Fruit fly (Drosophila melanogaster) whole organism, embryonic: ENCODE results near the gene Oatp30B.

Experiments
- Atf-2 ChIP-seq: fragments of 200-800 bp; sonication (Bioruptor generic); optimal IDR thresholded peaks from 2 replicates; lab custom pipeline; 2016; ENCODE audit warnings: missing biosample characterization, missing genetic modification characterization
- CG10274 ChIP-seq: fragments of 200-800 bp; sonication (Bioruptor generic); optimal IDR thresholded peaks from 3 replicates; lab custom pipeline; 2017; ENCODE audit warnings: missing biosample characterization, mild to moderate bottlenecking, missing genetic modification characterization
- CG10543 ChIP-seq: fragments of 200-800 bp; sonication (Bioruptor generic); optimal IDR thresholded peaks from 3 replicates; lab custom pipeline; 2017; ENCODE audit warnings: missing biosample characterization, mild to moderate bottlenecking, missing genetic modification characterization, moderate library complexity
- CG11723 ChIP-seq: fragments of 200-800 bp; sonication (Bioruptor generic); optimal IDR thresholded peaks from 2 replicates; lab custom pipeline; 2017; ENCODE audit warnings: missing biosample characterization, mild to moderate bottlenecking, missing genetic modification characterization
- CG14860 ChIP-seq: fragments of 200-800 bp; sonication (Bioruptor generic); IDR thresholded peaks from 3 replicates; pipeline ENCODE4 v1.3.6; 2022; ENCODE audit warnings: missing biosample characterization, missing genetic modification characterization; ENCODE audit not compliant: partially characterized antibody
- CG15011 ChIP-seq: fragments of 200-800 bp; sonication (Bioruptor generic); optimal IDR thresholded peaks from 3 replicates; lab custom pipeline; 2018; ENCODE audit warnings: missing biosample characterization, mild to moderate bottlenecking, missing genetic modification characterization
- CG15514 ChIP-seq: fragments of 200-800 bp; sonication (Bioruptor generic); optimal IDR thresholded peaks from 3 replicates; lab custom pipeline; 2017; ENCODE audit warnings: missing biosample characterization, missing genetic modification characterization, mild to moderate bottlenecking, moderate library complexity, missing genetic modification reagents
- CG1602 ChIP-seq: fragments of 200-800 bp; sonication (Bioruptor generic); optimal IDR thresholded peaks from 3 replicates; lab custom pipeline; 2016; ENCODE audit warnings: missing biosample characterization, missing genetic modification characterization
- CG17359 ChIP-seq: fragments of 200-800 bp; sonication (Bioruptor generic); optimal IDR thresholded peaks from 3 replicates; lab custom pipeline; 2018; ENCODE audit warnings: missing biosample characterization, mild to moderate bottlenecking, missing genetic modification characterization, moderate library complexity
- CG2129 ChIP-seq: fragments of 200-800 bp; sonication (Bioruptor generic); IDR thresholded peaks from 2 replicates; pipeline ENCODE4 v1.3.6; 2022; ENCODE audit warnings: missing biosample characterization, missing genetic modification characterization; ENCODE audit not compliant: partially characterized antibody
- CG31365 ChIP-seq: fragments of 200-800 bp; sonication (Bioruptor generic); optimal IDR thresholded peaks from 2 replicates; lab custom pipeline; 2018; ENCODE audit warnings: missing biosample characterization, mild to moderate bottlenecking, missing genetic modification characterization
- CG34376 ChIP-seq: fragments of 200-800 bp; sonication (Bioruptor generic); optimal IDR thresholded peaks from 2 replicates; lab custom pipeline; 2018; ENCODE audit warnings: missing biosample characterization, mild to moderate bottlenecking, missing genetic modification characterization
- CG3838 ChIP-seq: fragments of 200-800 bp; sonication (Bioruptor generic); optimal IDR thresholded peaks from 3 replicates; lab custom pipeline; 2016; ENCODE audit warnings: missing biosample characterization, missing genetic modification characterization
- CG8359 ChIP-seq: fragments of 200-800 bp; sonication (Bioruptor generic); optimal IDR thresholded peaks from 2 replicates; lab custom pipeline; 2017; ENCODE audit warnings: missing biosample characterization, mild to moderate bottlenecking, missing genetic modification characterization, borderline replicate concordance
- CG8388 ChIP-seq: fragments of 200-800 bp; sonication (Bioruptor generic); optimal IDR thresholded peaks from 2 replicates; lab custom pipeline; 2019; ENCODE audit warnings: missing biosample characterization, mild to moderate bottlenecking, missing genetic modification characterization, moderate library complexity
- D19B ChIP-seq: fragments of 200-800 bp; sonication (Bioruptor generic); optimal IDR thresholded peaks from 2 replicates; lab custom pipeline; 2017; ENCODE audit warnings: missing biosample characterization, mild to moderate bottlenecking, missing genetic modification characterization
- Dbx ChIP-seq: fragments of 200-800 bp; sonication (Bioruptor generic); IDR thresholded peaks from 3 replicates; pipeline ENCODE4 v1.3.6; 2022; ENCODE audit warnings: missing biosample characterization, missing genetic modification characterization
- Deaf1 ChIP-seq: fragments of 200-800 bp; optimal IDR thresholded peaks from 3 replicates; lab custom pipeline; 2019; ENCODE audit warnings: missing biosample characterization, mild to moderate bottlenecking, missing genetic modification characterization, moderate library complexity
- Eip74EF ChIP-seq, 2 experiments: fragments of 200-800 bp in 1 of 2; fragments of >200 bp in 1 of 2; sonication (Bioruptor generic) in 1 of 2; optimal IDR thresholded peaks; 2 replicates each; lab custom pipeline; 2017 to 2019; ENCODE audit warnings: missing biosample characterization in 2 of 2, missing genetic modification characterization in 2 of 2, mild to moderate bottlenecking in 1 of 2, moderate library complexity in 1 of 2
- Fer1 ChIP-seq: fragments of 200-800 bp; sonication (Bioruptor generic); optimal IDR thresholded peaks from 2 replicates; lab custom pipeline; 2017; ENCODE audit warnings: missing biosample characterization, mild to moderate bottlenecking, missing genetic modification characterization
- Jarid2 ChIP-seq: fragments of 200-800 bp; sonication (Bioruptor generic); optimal IDR thresholded peaks from 3 replicates; lab custom pipeline; 2017; ENCODE audit warnings: mild to moderate bottlenecking, missing biosample characterization, missing genetic modification reagents, missing genetic modification characterization
- Mad ChIP-seq: fragments of 200-800 bp; sonication (Bioruptor generic); optimal IDR thresholded peaks from 2 replicates; lab custom pipeline; 2016; ENCODE audit warnings: missing biosample characterization, missing genetic modification characterization
- Optix ChIP-seq: fragments of 200-800 bp; sonication (Bioruptor generic); IDR thresholded peaks from 3 replicates; pipeline ENCODE4 v1.3.6; 2022; ENCODE audit warnings: missing biosample characterization, missing genetic modification characterization
- PHDP ChIP-seq: fragments of 200-800 bp; sonication (Bioruptor generic); optimal IDR thresholded peaks from 3 replicates; lab custom pipeline; 2018; ENCODE audit warnings: missing biosample characterization, mild to moderate bottlenecking, missing genetic modification characterization, moderate library complexity
- Trl ChIP-seq, 3 experiments: fragments of >200 bp in 2 of 3; fragments of 200-800 bp in 1 of 3; sonication (Bioruptor generic) in 1 of 3; optimal IDR thresholded peaks; 2 replicates in 1 of 3; 3 replicates in 2 of 3; lab custom pipeline; 2016 to 2017; ENCODE audit warnings: missing biosample characterization in 1 of 3, missing genetic modification characterization in 1 of 3
- Vsx1 ChIP-seq: fragments of 200-800 bp; sonication (Bioruptor generic); optimal IDR thresholded peaks from 2 replicates; lab custom pipeline; 2017; ENCODE audit warnings: missing biosample characterization, mild to moderate bottlenecking, missing genetic modification characterization, missing genetic modification reagents
- Xrp1 ChIP-seq: fragments of 200-800 bp; sonication (Bioruptor generic); IDR thresholded peaks from 2 replicates; pipeline ENCODE4 v1.3.6; 2022; ENCODE audit warnings: missing biosample characterization, missing genetic modification characterization
- al ChIP-seq: fragments of 200-800 bp; sonication (Bioruptor generic); IDR thresholded peaks from 2 replicates; pipeline ENCODE4 v1.3.6; 2022; ENCODE audit warnings: missing biosample characterization, missing genetic modification characterization
- btn ChIP-seq: fragments of 200-800 bp; sonication (Bioruptor generic); optimal IDR thresholded peaks from 2 replicates; lab custom pipeline; 2016; ENCODE audit warnings: missing biosample characterization, missing genetic modification characterization
- danr ChIP-seq: fragments of 200-800 bp; sonication (Bioruptor generic); IDR thresholded peaks from 2 replicates; pipeline ENCODE4 v1.3.6; 2022; ENCODE audit warnings: missing biosample characterization, missing genetic modification characterization
- en ChIP-seq: fragments of 200-800 bp; sonication (Bioruptor generic); optimal IDR thresholded peaks from 2 replicates; lab custom pipeline; 2016; ENCODE audit warnings: missing biosample characterization, missing genetic modification characterization
- eve ChIP-seq, 2 experiments: fragments of >200 bp; optimal IDR thresholded peaks; 2 replicates each; lab custom pipeline; 2017; ENCODE audit warnings: missing biosample characterization in 2 of 2, missing genetic modification characterization in 2 of 2
- gsb ChIP-seq: fragments of 200-800 bp; sonication (Bioruptor generic); IDR thresholded peaks from 2 replicates; pipeline ENCODE4 v1.3.6; 2022; ENCODE audit warnings: missing biosample characterization, missing genetic modification characterization
- her ChIP-seq: fragments of 200-800 bp; sonication (Bioruptor generic); optimal IDR thresholded peaks from 2 replicates; lab custom pipeline; 2016; ENCODE audit warnings: missing biosample characterization, missing genetic modification characterization
- kay ChIP-seq: fragments of 200-800 bp; sonication (Bioruptor generic); optimal IDR thresholded peaks from 2 replicates; lab custom pipeline; 2016; ENCODE audit warnings: missing biosample characterization, missing genetic modification characterization
- kni ChIP-seq: fragments of 200-800 bp; sonication (Bioruptor generic); optimal IDR thresholded peaks from 3 replicates; lab custom pipeline; 2017; ENCODE audit warnings: mild to moderate bottlenecking, missing biosample characterization, missing genetic modification reagents, missing genetic modification characterization
- knrl ChIP-seq: fragments of 200-800 bp; sonication (Bioruptor generic); IDR thresholded peaks from 3 replicates; pipeline ENCODE4 v1.3.6; 2022; ENCODE audit warnings: missing biosample characterization, missing genetic modification characterization; ENCODE audit not compliant: partially characterized antibody
- mam ChIP-seq: fragments of 200-800 bp; sonication (Bioruptor generic); optimal IDR thresholded peaks from 3 replicates; lab custom pipeline; 2016; ENCODE audit warnings: missing biosample characterization, missing genetic modification characterization
- odd ChIP-seq: fragments of 200-800 bp; sonication (Bioruptor generic); optimal IDR thresholded peaks from 2 replicates; lab custom pipeline; 2017; ENCODE audit warnings: missing biosample characterization, mild to moderate bottlenecking, missing genetic modification characterization
- prd ChIP-seq, 3 experiments: fragments of >200 bp in 2 of 3; fragments of 200-800 bp in 1 of 3; sonication (Bioruptor generic) in 1 of 3; optimal IDR thresholded peaks in 2 of 3; IDR thresholded peaks in 1 of 3; 2 replicates in 2 of 3; 3 replicates in 1 of 3; pipeline versions ENCODE4 v1.3.6 to Lab custom; 2017 to 2022; ENCODE audit warnings: missing biosample characterization in 1 of 3, missing genetic modification characterization in 1 of 3
- psq ChIP-seq: fragments of 200-800 bp; sonication (Bioruptor generic); optimal IDR thresholded peaks from 2 replicates; lab custom pipeline; 2017; ENCODE audit warnings: missing biosample characterization, missing genetic modification characterization
- salm ChIP-seq: fragments of 200-800 bp; sonication (Bioruptor generic); optimal IDR thresholded peaks from 2 replicates; lab custom pipeline; 2018; ENCODE audit warnings: missing biosample characterization, mild to moderate bottlenecking, missing genetic modification characterization
- sim ChIP-seq: fragments of 200-800 bp; sonication (Bioruptor generic); IDR thresholded peaks from 2 replicates; pipeline ENCODE4 v1.3.6; 2022; ENCODE audit warnings: missing biosample characterization, missing genetic modification characterization
- sqz ChIP-seq: fragments of 200-800 bp; sonication (Bioruptor generic); optimal IDR thresholded peaks from 3 replicates; lab custom pipeline; 2018; ENCODE audit warnings: missing biosample characterization, mild to moderate bottlenecking, missing genetic modification characterization
- tin ChIP-seq: fragments of 200-800 bp; sonication (Bioruptor generic); optimal IDR thresholded peaks from 3 replicates; lab custom pipeline; 2016; ENCODE audit warnings: missing biosample characterization, missing genetic modification characterization
- trh ChIP-seq: fragments of 200-800 bp; sonication (Bioruptor generic); optimal IDR thresholded peaks from 2 replicates; lab custom pipeline; 2016; ENCODE audit warnings: missing biosample characterization, missing genetic modification characterization
- tx ChIP-seq: fragments of 200-800 bp; sonication (Bioruptor generic); optimal IDR thresholded peaks from 2 replicates; lab custom pipeline; 2016; ENCODE audit warnings: missing biosample characterization, missing genetic modification characterization
- unpg ChIP-seq: fragments of 200-800 bp; sonication (Bioruptor generic); optimal IDR thresholded peaks from 3 replicates; lab custom pipeline; 2018; ENCODE audit warnings: missing biosample characterization, mild to moderate bottlenecking, missing genetic modification characterization, moderate library complexity
- z ChIP-seq: fragments of 200-800 bp; sonication (Bioruptor generic); IDR thresholded peaks from 3 replicates; pipeline ENCODE4 v1.3.6; 2022; ENCODE audit warnings: missing biosample characterization, missing genetic modification characterization

The Oatp30B gene

dm6 chr2L:9570673-9571193 is 49.7 kb downstream of the Oatp30B start (continued):
- no peak for TF ChIP-seq Vsx1 (GFP tag; lab: Kevin White, UChicago)
- TF ChIP-seq salm (tag; lab: Kevin White, UChicago) = peak; percentile 53
- TF ChIP-seq CG15011 (GFP tag; lab: Kevin White, UChicago) = peak; percentile 41
- peak; percentile 46 for TF ChIP-seq unpg (GFP tag; lab: Kevin White, UChicago)
- peak; percentile 55 for TF ChIP-seq PHDP (tag; lab: Kevin White, UChicago)
- TF ChIP-seq prd (optimal IDR thresholded peaks at IDR 0.05; lab: Kevin White, UChicago) = no peak
- 0 out of 3 replicates have a peak, but pooled peaks have one; percentile 6 for TF ChIP-seq prd (GFP tag; IDR thresholded peaks at IDR 0.05; lab: Robert Waterston, UW)
- no peak for TF ChIP-seq CG10274 (GFP tag; lab: Kevin White, UChicago)
- no peak for TF ChIP-seq al
- TF ChIP-seq Dbx (GFP tag; lab: Robert Waterston, UW) = 0 out of 3 replicates have a peak, but pooled peaks have one; percentile 15
- no peak for TF ChIP-seq psq (GFP tag; lab: Kevin White, UChicago)
- 0 out of 2 replicates have a peak, but pooled peaks have one; percentile 10 for TF ChIP-seq gsb (GFP tag; lab: Robert Waterston, UW)
- no peak for TF ChIP-seq kay (GFP tag; lab: Kevin White, UChicago)
- TF ChIP-seq Eip74EF (GFP tag; optimal IDR thresholded peaks at IDR 0.05; lab: Kevin White, UChicago) = peak in 1 of 2 experiments; percentile 57
- TF ChIP-seq tx (GFP tag; lab: Kevin White, UChicago) = no peak
- TF ChIP-seq CG2129 (GFP tag; lab: Robert Waterston, UW) = no peak
- TF ChIP-seq Mad (GFP tag; lab: Kevin White, UChicago) = peak; percentile 12
- TF ChIP-seq Xrp1 = 0 out of 2 replicates have a peak, but pooled peaks have one; percentile 41
- no peak for TF ChIP-seq CG1602
- TF ChIP-seq CG8388 = no peak
- TF ChIP-seq sqz = peak; percentile 12
- TF ChIP-seq z (GFP tag; lab: Robert Waterston, UW) = no peak
- no peak for TF ChIP-seq Optix
- peak in 1 of 2 experiments; percentile 7 for TF ChIP-seq Trl (optimal IDR thresholded peaks at IDR 0.05; lab: Kevin White, UChicago)
- TF ChIP-seq Trl (GFP tag; optimal IDR thresholded peaks at IDR 0.05; lab: Kevin White, UChicago) = no peak
- TF ChIP-seq D19B (GFP tag; lab: Kevin White, UChicago) = no peak
- no peak for TF ChIP-seq trh (GFP tag; lab: Kevin White, UChicago)
- TF ChIP-seq CG31365 (tag; lab: Kevin White, UChicago) = peak; percentile 27
- TF ChIP-seq CG17359 = peak; percentile 54
- peak; percentile 46 for TF ChIP-seq CG34376 (GFP tag; lab: Kevin White, UChicago)
- TF ChIP-seq en (GFP tag; lab: Kevin White, UChicago) = no peak
- TF ChIP-seq CG10543 (GFP tag; lab: Kevin White, UChicago) = peak; percentile 70
- peak; percentile 50 for TF ChIP-seq kni
- TF ChIP-seq Atf-2 = no peak
- peak; percentile 45 for TF ChIP-seq odd (GFP tag; lab: Kevin White, UChicago)
- no peak for TF ChIP-seq tin (GFP tag; lab: Kevin White, UChicago)
- TF ChIP-seq Deaf1 (tag; lab: Kevin White, UChicago) = peak; percentile 69
- peak; percentile 6 for TF ChIP-seq CG15514
- no peak for TF ChIP-seq danr (GFP tag; lab: Robert Waterston, UW)
- no peak for TF ChIP-seq CG8359
- peak; percentile 98 for TF ChIP-seq CG3838
- TF ChIP-seq Jarid2 (GFP tag; lab: Kevin White, UChicago) = no peak
- no peak for TF ChIP-seq mam
- TF ChIP-seq knrl (GFP tag; lab: Robert Waterston, UW) = no peak
- TF ChIP-seq sim (GFP tag; lab: Robert Waterston, UW) = no peak
- TF ChIP-seq her = peak; percentile 21
- no peak for TF ChIP-seq eve (GFP tag; optimal IDR thresholded peaks at IDR 0.05; lab: Kevin White, UChicago)
- TF ChIP-seq btn (GFP tag; lab: Kevin White, UChicago) = no peak
- TF ChIP-seq Fer1 (GFP tag; lab: Kevin White, UChicago) = peak; percentile 28
- no peak for TF ChIP-seq CG14860
- peak; percentile 34 for TF ChIP-seq CG11723 (GFP tag; lab: Kevin White, UChicago)
